Worm (Caenorhabditis elegans): ENCODE data around the gene poml-4.

poml-4 gene

DNA sequence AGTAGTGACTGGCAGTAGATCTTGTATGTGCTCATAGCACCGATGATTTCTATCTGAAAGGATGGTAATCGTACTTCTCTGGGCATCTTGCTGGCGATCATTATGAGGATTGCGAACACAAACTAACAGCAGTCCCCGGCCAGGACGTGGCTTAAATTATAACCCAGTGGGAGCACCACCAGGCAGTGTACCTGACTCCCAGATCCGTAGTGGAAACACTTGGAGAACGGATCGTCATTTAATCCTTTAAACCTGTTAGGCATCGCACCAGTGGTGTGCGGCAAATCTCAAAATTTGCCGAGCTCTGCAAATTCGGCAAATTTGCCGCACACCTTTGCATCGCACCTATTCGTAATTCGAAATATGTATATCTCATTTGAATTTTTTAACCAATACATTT lies 26.9 kb downstream of the poml-4 start, which contains the start of gene K05F6.8:
Gene K05F6.8, minus strand, starts transcription at position 101 of the 400 bp plus-strand sequence.
- no peak for TF ChIP-seq ceh-16 (tag; optimal IDR thresholded peaks at IDR 0.05)
- TF ChIP-seq F13H6.1 (tag; optimal IDR thresholded peaks at IDR 0.05), result no peak
- TF ChIP-seq ama-1 (optimal IDR thresholded peaks at IDR 0.05), result no peak
- no peak for TF ChIP-seq nhr-11 (tag; optimal IDR thresholded peaks at IDR 0.05)
- no peak for TF ChIP-seq blmp-1 (tag; optimal IDR thresholded peaks at IDR 0.05; ENCODE audit: insufficient read depth)
- no peak for TF ChIP-seq sma-9 (GFP tag; optimal IDR thresholded peaks at IDR 0.05)
- TF ChIP-seq sma-9 (tag; optimal IDR thresholded peaks at IDR 0.05), result no peak
- no peak for TF ChIP-seq egl-27 (tag; optimal IDR thresholded peaks at IDR 0.05)

ce11 chrII:1568214-1568613 lies 27.5 kb downstream of the poml-4 start, which contains the start of gene fbxb-49:
Gene fbxb-49 (plus strand): TSS chrII:1568514.
- TF ChIP-seq nhr-77 (tag; optimal IDR thresholded peaks at IDR 0.05), result no peak
- TF ChIP-seq egl-27 (tag; optimal IDR thresholded peaks at IDR 0.05), result no peak
- TF ChIP-seq gmeb-1 (tag; optimal IDR thresholded peaks at IDR 0.05), result no peak
- no peak for TF ChIP-seq ztf-1 (GFP tag; conservative IDR thresholded peaks at IDR 0.05)
- no peak for TF ChIP-seq sma-9 (GFP tag; optimal IDR thresholded peaks at IDR 0.05)
- no peak for TF ChIP-seq sma-9 (tag; optimal IDR thresholded peaks at IDR 0.05)
- no peak for TF ChIP-seq ztf-4 (tag; optimal IDR thresholded peaks at IDR 0.05)
- no peak for TF ChIP-seq ztf-11 (tag; optimal IDR thresholded peaks at IDR 0.05)
- TF ChIP-seq zag-1 (tag; optimal IDR thresholded peaks at IDR 0.05), result no peak
- no peak for TF ChIP-seq C34F6.9 (tag; optimal IDR thresholded peaks at IDR 0.05)
- TF ChIP-seq Y55F3AM.14 (GFP tag; optimal IDR thresholded peaks at IDR 0.05), result no peak

- TF ChIP-seq C34F6.9 (tag; optimal IDR thresholded peaks at IDR 0.05) (no peak), mab-5 (tag; optimal IDR thresholded peaks at IDR 0.05) (no peak), zag-1 (tag; optimal IDR thresholded peaks at IDR 0.05) (no peak), lin-39 (tag; optimal IDR thresholded peaks at IDR 0.05) (no peak)
Observed at ce11 chrII:1571032-1571431, 30.3 kb downstream of the poml-4 start, which contains the start of gene fbxb-46. Gene fbxb-46 (minus strand): TSS chrII:1571132.

- no peak for TF ChIP-seq nhr-25 (tag; optimal IDR thresholded peaks at IDR 0.05)
- TF ChIP-seq nhr-12 (tag; optimal IDR thresholded peaks at IDR 0.05), result no peak
- TF ChIP-seq lin-11 (tag; optimal IDR thresholded peaks at IDR 0.05), result no peak
- TF ChIP-seq nhr-23 (tag; optimal IDR thresholded peaks at IDR 0.05), result no peak
- no peak for TF ChIP-seq sma-9 (GFP tag; optimal IDR thresholded peaks at IDR 0.05)
- TF ChIP-seq sma-9 (tag; optimal IDR thresholded peaks at IDR 0.05), result no peak
- no peak for TF ChIP-seq blmp-1 (tag; optimal IDR thresholded peaks at IDR 0.05; ENCODE audit: insufficient read depth)
- TF ChIP-seq dmd-4 (tag; optimal IDR thresholded peaks at IDR 0.05), result no peak
- TF ChIP-seq nhr-11 (tag; optimal IDR thresholded peaks at IDR 0.05), result no peak
- no peak for TF ChIP-seq sma-3 (GFP tag; optimal IDR thresholded peaks at IDR 0.05)
- no peak for TF ChIP-seq elt-3 (tag; optimal IDR thresholded peaks at IDR 0.05)
- no peak for TF ChIP-seq nhr-10 (tag; optimal IDR thresholded peaks at IDR 0.05)
- no peak for TF ChIP-seq nhr-237 (tag; optimal IDR thresholded peaks at IDR 0.05)
- no peak for TF ChIP-seq fos-1 (tag; optimal IDR thresholded peaks at IDR 0.05)
- no peak for TF ChIP-seq unc-55 (GFP tag; optimal IDR thresholded peaks at IDR 0.05)
- TF ChIP-seq nhr-129 (tag; optimal IDR thresholded peaks at IDR 0.05), result no peak
Observed at ce11 chrII:1576030-1576429, 35.3 kb downstream of the poml-4 start, which contains the start of gene K05F6.10. Gene K05F6.10 (minus strand): TSS chrII:1576130.

DNA sequence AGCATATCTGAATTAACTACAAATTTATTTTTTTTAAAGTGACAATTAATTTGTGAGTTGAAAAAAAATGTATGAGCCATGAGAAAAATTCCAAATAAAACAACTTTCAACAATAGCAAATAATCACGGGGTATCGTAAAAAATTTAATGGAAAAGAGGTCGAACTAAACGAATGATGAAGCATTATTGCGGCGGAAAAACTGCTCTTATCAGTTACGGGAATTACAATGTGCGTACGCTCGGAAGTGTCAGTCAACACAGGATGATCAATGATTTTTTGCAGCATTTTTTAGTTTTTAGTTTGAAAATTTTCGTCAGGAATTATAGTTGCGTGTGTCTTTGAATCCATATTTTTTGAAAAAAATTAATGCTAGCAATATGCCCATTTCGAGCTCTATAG lies 36.0 kb downstream of the poml-4 start:
- TF ChIP-seq Y55F3AM.14 (GFP tag; optimal IDR thresholded peaks at IDR 0.05), result no peak
- peak; percentile 82 for TF ChIP-seq fos-1 (tag; optimal IDR thresholded peaks at IDR 0.05)

ce11 chrII:1579886-1580285 lies 39.2 kb downstream of the poml-4 start, which contains the start of gene math-38:
Gene math-38 (minus strand): TSS chrII:1579986.
- no peak for TF ChIP-seq crh-2 (tag; optimal IDR thresholded peaks at IDR 0.05)
- no peak for TF ChIP-seq gmeb-1 (tag; optimal IDR thresholded peaks at IDR 0.05)
- TF ChIP-seq lin-13 (GFP tag; optimal IDR thresholded peaks at IDR 0.05), result no peak
- no peak for TF ChIP-seq sma-3 (GFP tag; optimal IDR thresholded peaks at IDR 0.05)
- TF ChIP-seq ceh-16 (tag; optimal IDR thresholded peaks at IDR 0.05), result no peak
- no peak for TF ChIP-seq aly-2 (tag; optimal IDR thresholded peaks at IDR 0.05)
- TF ChIP-seq sma-9 (GFP tag; optimal IDR thresholded peaks at IDR 0.05), result no peak
- no peak for TF ChIP-seq sma-9 (tag; optimal IDR thresholded peaks at IDR 0.05)
- no peak for TF ChIP-seq sem-4 (tag; optimal IDR thresholded peaks at IDR 0.05)
- TF ChIP-seq peb-1 (tag; optimal IDR thresholded peaks at IDR 0.05), result no peak
- TF ChIP-seq elt-3 (tag; optimal IDR thresholded peaks at IDR 0.05), result no peak
- TF ChIP-seq dmd-4 (tag; optimal IDR thresholded peaks at IDR 0.05), result no peak
- no peak for TF ChIP-seq C34F6.9 (tag; optimal IDR thresholded peaks at IDR 0.05)
- no peak for TF ChIP-seq F13H6.1 (tag; optimal IDR thresholded peaks at IDR 0.05)
- TF ChIP-seq nhr-10 (tag; optimal IDR thresholded peaks at IDR 0.05), result no peak
- TF ChIP-seq alr-1 (tag; optimal IDR thresholded peaks at IDR 0.05), result no peak
- no peak for TF ChIP-seq lsy-2 (tag; optimal IDR thresholded peaks at IDR 0.05)
- no peak for TF ChIP-seq zag-1 (tag; optimal IDR thresholded peaks at IDR 0.05)
- TF ChIP-seq nhr-11 (tag; optimal IDR thresholded peaks at IDR 0.05), result no peak

Data from whole organism, L2 larva.